Worm (Caenorhabditis elegans) whole organism, L4/young adult: ENCODE results near the gene fbxa-80.

Source experiments
- dao-5 ChIP-seq: sonication (generic microtip); optimal IDR thresholded peaks from 2 replicates; lab custom pipeline; 2016; ENCODE audit warnings: missing genotype, missing genetic modification characterization, moderate library complexity, missing compliant biosample characterization
- him-1 ChIP-seq: sonication (generic microtip); optimal IDR thresholded peaks from 2 replicates; lab custom pipeline; 2016; ENCODE audit warnings: missing genotype, missing genetic modification reagents, missing genetic modification characterization, missing compliant biosample characterization

ce11 chrIII:1347003-1347402 lies 32.0 kb upstream of the fbxa-80 start:
- TF ChIP-seq him-1 (no peak), dao-5 (tag; lab: Kevin White, UChicago) (no peak)
